Fruit fly (Drosophila melanogaster): Measurements from ENCODE around the gene CG45690.

CG45690 gene

dm6 chr2L:10616767-10617166, 41.3 kb upstream of the CG45690 start (continued):
- TF ChIP-seq HLHmδ (GFP tag; optimal IDR thresholded peaks at IDR 0.05) (no peak), GATAe (GFP tag; conservative IDR thresholded peaks at IDR 0.05) (0 out of 2 replicates have a peak, but pooled peaks have one; percentile 25), chm (GFP tag; IDR thresholded peaks at IDR 0.05) (peak; percentile 84), CG3847 (GFP tag; IDR thresholded peaks at IDR 0.05) (peak; percentile 47; the same call in 1 of the 2 replicates), Aef1 (GFP tag; IDR thresholded peaks at IDR 0.05) (peak; percentile 75; the same call in 2 of the 3 replicates), CG1647 (GFP tag; optimal IDR thresholded peaks at IDR 0.05) (peak; percentile 41), otp (GFP tag; IDR thresholded peaks at IDR 0.05) (0 out of 3 replicates have a peak, but pooled peaks have one; percentile 63), CG8765 (GFP tag; IDR thresholded peaks at IDR 0.05) (peak; percentile 44; the same call in 1 of the 2 replicates), ab (GFP tag; optimal IDR thresholded peaks at IDR 0.05) (no peak), CG32772 (GFP tag; IDR thresholded peaks at IDR 0.05) (peak; percentile 80), NC2β (GFP tag; optimal IDR thresholded peaks at IDR 0.05) (peak; percentile 54), CG15514 (GFP tag; optimal IDR thresholded peaks at IDR 0.05) (peak; percentile 14), CG14965 (GFP tag; optimal IDR thresholded peaks at IDR 0.05; ENCODE audit: borderline replicate concordance) (no peak), sd (tag; optimal IDR thresholded peaks at IDR 0.05) (no peak), CG8944 (GFP tag; optimal IDR thresholded peaks at IDR 0.05) (peak; percentile 58), aop (GFP tag; IDR thresholded peaks at IDR 0.05) (no peak; the same call in 1 of the 2 replicates), Oaz (GFP tag; IDR thresholded peaks at IDR 0.05) (peak; percentile 47; the same call in 1 of the 2 replicates), CG7372 (GFP tag; IDR thresholded peaks at IDR 0.05) (peak; percentile 58), maf-S (GFP tag; optimal IDR thresholded peaks at IDR 0.05) (peak; percentile 46), gsb-n (tag; optimal IDR thresholded peaks at IDR 0.05) (peak; percentile 78), Bdp1 (GFP tag; optimal IDR thresholded peaks at IDR 0.05) (peak; percentile 6), CG14050 (GFP tag; IDR thresholded peaks at IDR 0.05) (peak; percentile 73), cad (GFP tag; optimal IDR thresholded peaks at IDR 0.05) (no peak), CTCF (GFP tag; optimal IDR thresholded peaks at IDR 0.05) (no peak), Ravus (GFP tag; IDR thresholded peaks at IDR 0.05) (peak; percentile 16), esg (GFP tag; conservative IDR thresholded peaks at IDR 0.05) (peak; percentile 52), pho (GFP tag; optimal IDR thresholded peaks at IDR 0.05) (peak; percentile 4), CG33213 (GFP tag; optimal IDR thresholded peaks at IDR 0.05) (peak; percentile 58), Atf-2 (GFP tag; optimal IDR thresholded peaks at IDR 0.05) (peak; percentile 66), B-H1 (GFP tag; IDR thresholded peaks at IDR 0.05) (peak; percentile 61), wek (GFP tag; optimal IDR thresholded peaks at IDR 0.05) (no peak), pb (GFP tag; optimal IDR thresholded peaks at IDR 0.05) (peak; percentile 44), mam (GFP tag; optimal IDR thresholded peaks at IDR 0.05) (peak; percentile 43), CG9817 (tag; optimal IDR thresholded peaks at IDR 0.05) (peak; percentile 42), tgo (GFP tag; IDR thresholded peaks at IDR 0.05) (peak; percentile 82), H15 (GFP tag; IDR thresholded peaks at IDR 0.05) (peak; percentile 86), nom (GFP tag; optimal IDR thresholded peaks at IDR 0.05) (peak; percentile 65), Ada2b (GFP tag; IDR thresholded peaks at IDR 0.05) (peak; percentile 69), toy (GFP tag; IDR thresholded peaks at IDR 0.05) (no peak), ems (GFP tag; optimal IDR thresholded peaks at IDR 0.05) (peak; percentile 51), lola (GFP tag; optimal IDR thresholded peaks at IDR 0.05) (peak in 1 of 3 experiments; percentile 67), tll (GFP tag; optimal IDR thresholded peaks at IDR 0.05) (no peak), C15 (GFP tag; IDR thresholded peaks at IDR 0.05) (0 out of 3 replicates have a peak, but pooled peaks have one; percentile 41), CG3281 (GFP tag; optimal IDR thresholded peaks at IDR 0.05) (peak; percentile 18), br (optimal IDR thresholded peaks at IDR 0.05) (no peak), CG5245 (GFP tag; optimal IDR thresholded peaks at IDR 0.05) (no peak), Hr39 (optimal IDR thresholded peaks at IDR 0.05) (no peak), Vsx1 (GFP tag; optimal IDR thresholded peaks at IDR 0.05) (no peak), unpg (GFP tag; optimal IDR thresholded peaks at IDR 0.05) (peak; percentile 85), dimm (GFP tag; IDR thresholded peaks at IDR 0.05) (0 out of 2 replicates have a peak, but pooled peaks have one; percentile 25), CG34224 (GFP tag; IDR thresholded peaks at IDR 0.05; ENCODE audit: partially characterized antibody) (no peak), CG30020 (tag; optimal IDR thresholded peaks at IDR 0.05) (no peak)

Data from whole organism, embryonic.